Fruit fly (Drosophila melanogaster): ENCODE data around the gene tal-2A.

Gene tal-2A

DNA sequence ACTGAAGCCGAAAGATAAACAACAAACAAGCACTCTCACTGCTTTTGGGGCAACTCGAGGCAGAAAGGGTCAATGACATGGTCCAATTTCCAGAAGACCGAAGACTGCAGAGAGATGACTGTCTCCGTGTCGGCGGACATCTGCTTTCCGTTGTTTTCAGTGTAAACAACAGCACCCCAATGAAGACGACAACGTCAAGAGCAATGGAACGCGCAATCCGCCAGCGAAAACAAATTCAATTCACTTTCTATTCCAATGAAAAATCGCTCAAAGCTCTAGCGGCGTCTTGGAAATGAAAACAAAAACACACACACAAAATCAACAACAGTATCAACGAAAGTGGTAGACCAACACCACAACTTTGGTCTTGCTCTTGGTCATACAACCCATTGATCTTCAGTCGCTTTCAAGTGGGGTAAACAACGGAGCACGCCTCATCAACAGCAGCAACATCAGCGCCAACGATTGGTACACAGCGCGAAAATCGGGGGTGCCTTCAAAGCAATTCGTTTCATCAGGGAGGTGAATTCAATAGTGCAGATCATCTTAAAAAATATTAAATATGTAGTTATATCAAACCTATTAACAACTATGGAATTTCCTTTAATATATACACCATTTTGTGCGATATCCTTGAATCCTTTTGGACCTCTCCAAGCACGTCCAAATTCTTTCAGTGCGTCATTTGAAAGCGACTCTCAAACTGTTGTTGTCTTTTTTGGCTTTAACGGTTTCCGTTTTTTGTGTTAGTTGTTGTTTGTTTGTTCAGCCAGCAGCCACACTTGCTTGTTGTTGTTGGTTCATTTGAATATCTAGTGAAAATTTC is 4.8 kb downstream of the tal-2A start (continued):
- TF ChIP-seq tna (GFP tag; IDR thresholded peaks at IDR 0.05; ENCODE audit: partially characterized antibody) = no peak
- peak; percentile 85 for TF ChIP-seq gem (tag; optimal IDR thresholded peaks at IDR 0.05)
- no peak for TF ChIP-seq CG7963 (GFP tag; IDR thresholded peaks at IDR 0.05; ENCODE audit: partially characterized antibody)
- TF ChIP-seq CG7271 (tag; optimal IDR thresholded peaks at IDR 0.05) = no peak
- TF ChIP-seq CG1792 (GFP tag; optimal IDR thresholded peaks at IDR 0.05) = no peak
- peak; percentile 22 for TF ChIP-seq Side (GFP tag; optimal IDR thresholded peaks at IDR 0.05)
- TF ChIP-seq dysf (GFP tag; IDR thresholded peaks at IDR 0.05) = peak; percentile 58; the same call in 2 of the 3 replicates
- no peak for TF ChIP-seq pho (GFP tag; optimal IDR thresholded peaks at IDR 0.05)
- no peak for TF ChIP-seq Mes4 (GFP tag; optimal IDR thresholded peaks at IDR 0.05)
- TF ChIP-seq CG3163 (GFP tag; optimal IDR thresholded peaks at IDR 0.05) = no peak
- no peak for TF ChIP-seq CG7786 (GFP tag; optimal IDR thresholded peaks at IDR 0.05)
- peak; percentile 23 for TF ChIP-seq CG11398 (GFP tag; optimal IDR thresholded peaks at IDR 0.05)
- no peak for TF ChIP-seq Scr (GFP tag; IDR thresholded peaks at IDR 0.05; ENCODE audit: partially characterized antibody)
- TF ChIP-seq CG3281 (GFP tag; optimal IDR thresholded peaks at IDR 0.05) = no peak
- TF ChIP-seq peb (GFP tag; IDR thresholded peaks at IDR 0.05) = peak; percentile 41; the same call in 1 of the 2 replicates
- TF ChIP-seq wor (GFP tag; IDR thresholded peaks at IDR 0.05) = peak; percentile 81
- peak; percentile 39 for TF ChIP-seq CG9817 (tag; optimal IDR thresholded peaks at IDR 0.05)
- peak; percentile 10 for TF ChIP-seq CG17186 (GFP tag; optimal IDR thresholded peaks at IDR 0.05)
- peak; percentile 16 for TF ChIP-seq CG13624 (GFP tag; optimal IDR thresholded peaks at IDR 0.05)
- TF ChIP-seq Antp (GFP tag; optimal IDR thresholded peaks at IDR 0.05) = peak; percentile 2
- TF ChIP-seq trem (tag; optimal IDR thresholded peaks at IDR 0.05) = peak; percentile 37
- no peak for TF ChIP-seq cas (GFP tag; IDR thresholded peaks at IDR 0.05)
- peak; percentile 80 for TF ChIP-seq CG2678 (tag; optimal IDR thresholded peaks at IDR 0.05)
- no peak for TF ChIP-seq HLH54F (GFP tag; optimal IDR thresholded peaks at IDR 0.05)
- TF ChIP-seq CG14860 (GFP tag; IDR thresholded peaks at IDR 0.05; ENCODE audit: partially characterized antibody) = no peak
- peak; percentile 47 for TF ChIP-seq lab (GFP tag; optimal IDR thresholded peaks at IDR 0.05)
- no peak for TF ChIP-seq Bgb (GFP tag; IDR thresholded peaks at IDR 0.05; ENCODE audit: partially characterized antibody)
- TF ChIP-seq Hsf (GFP tag; optimal IDR thresholded peaks at IDR 0.05) = no peak
- TF ChIP-seq Hmr (GFP tag; optimal IDR thresholded peaks at IDR 0.05) = no peak
- peak; percentile 84 for TF ChIP-seq Ssrp (tag; optimal IDR thresholded peaks at IDR 0.05)
- peak; percentile 23 for TF ChIP-seq CG18476 (GFP tag; optimal IDR thresholded peaks at IDR 0.05)
- TF ChIP-seq fu2 (GFP tag; optimal IDR thresholded peaks at IDR 0.05) = no peak
- TF ChIP-seq Dip2 (GFP tag; IDR thresholded peaks at IDR 0.05) = no peak
- no peak for TF ChIP-seq CG17912 (GFP tag; optimal IDR thresholded peaks at IDR 0.05)
- peak; percentile 57 for TF ChIP-seq CG17829 (tag; optimal IDR thresholded peaks at IDR 0.05)
- TF ChIP-seq tgo (GFP tag; IDR thresholded peaks at IDR 0.05) = peak; percentile 65; the same call in 2 of the 3 replicates
- peak; percentile 43 for TF ChIP-seq CG5180 (GFP tag; optimal IDR thresholded peaks at IDR 0.05)
- no peak for TF ChIP-seq gsb (GFP tag; IDR thresholded peaks at IDR 0.05)
- peak; percentile 22 for TF ChIP-seq CG4328 (GFP tag; optimal IDR thresholded peaks at IDR 0.05)
- peak in 1 of 2 experiments; percentile 83 for TF ChIP-seq eve (GFP tag; optimal IDR thresholded peaks at IDR 0.05)
- no peak for TF ChIP-seq CG2202 (tag; optimal IDR thresholded peaks at IDR 0.05)
- TF ChIP-seq CG17328 (GFP tag; IDR thresholded peaks at IDR 0.05) = peak; percentile 31
- TF ChIP-seq dan (GFP tag; IDR thresholded peaks at IDR 0.05) = no peak
- no peak for TF ChIP-seq pfk (GFP tag; optimal IDR thresholded peaks at IDR 0.05)
- TF ChIP-seq cg (GFP tag; optimal IDR thresholded peaks at IDR 0.05) = no peak
- no peak for TF ChIP-seq CG2889 (GFP tag; IDR thresholded peaks at IDR 0.05)
- no peak for TF ChIP-seq CG12071 (GFP tag; optimal IDR thresholded peaks at IDR 0.05)
- TF ChIP-seq NC2β (GFP tag; optimal IDR thresholded peaks at IDR 0.05) = no peak
- no peak for TF ChIP-seq Dek (tag; optimal IDR thresholded peaks at IDR 0.05)

Measured in whole organism, embryonic.